Worm (Caenorhabditis elegans): ENCODE measurements around the gene pipp-4P.

pipp-4P gene

ce11 chrIII:2805084-2805483 is 14.0 kb upstream of the pipp-4P start, which contains the start of gene Y71H2AM.3 (continued):
- peak; percentile 70 for TF ChIP-seq mep-1 (tag; optimal IDR thresholded peaks at IDR 0.05)
- TF ChIP-seq swsn-7 (tag; optimal IDR thresholded peaks at IDR 0.05) = peak; percentile 41
- TF ChIP-seq lin-35 (GFP tag; optimal IDR thresholded peaks at IDR 0.05) = peak; percentile 95 to 96
- TF ChIP-seq nhr-76 (tag; optimal IDR thresholded peaks at IDR 0.05) = no peak
- TF ChIP-seq jun-1 (tag; optimal IDR thresholded peaks at IDR 0.05) = peak; percentile 11
- TF ChIP-seq dpl-1 (GFP tag; optimal IDR thresholded peaks at IDR 0.05) = peak; percentile 92 to 94 (median 93)
- TF ChIP-seq snpc-4 (tag; optimal IDR thresholded peaks at IDR 0.05) = peak; percentile 4
- TF ChIP-seq unc-130 (tag; optimal IDR thresholded peaks at IDR 0.05) = no peak

- TF ChIP-seq aly-2 (tag; optimal IDR thresholded peaks at IDR 0.05) = peak; percentile 23
- TF ChIP-seq nhr-71 (tag; optimal IDR thresholded peaks at IDR 0.05) = peak; percentile 7
- TF ChIP-seq efl-1 (optimal IDR thresholded peaks at IDR 0.05) = peak; percentile 5 to 6
- no peak for TF ChIP-seq efl-1 (GFP tag; optimal IDR thresholded peaks at IDR 0.05 in 1 of 2)
- no peak for TF ChIP-seq pqm-1 (tag; optimal IDR thresholded peaks at IDR 0.05)
Measured at ce11 chrIII:2811410-2811809, 7.7 kb upstream of the pipp-4P start.

- TF ChIP-seq fos-1 (tag; optimal IDR thresholded peaks at IDR 0.05) (no peak), mef-2 (tag; optimal IDR thresholded peaks at IDR 0.05) (no peak), nhr-19 (GFP tag; conservative IDR thresholded peaks at IDR 0.05) (peak; percentile 11; the same call in 1 of the 2 replicates), C16A3.4 (tag; optimal IDR thresholded peaks at IDR 0.05) (peak; percentile 47), sup-37 (GFP tag; optimal IDR thresholded peaks at IDR 0.05) (no peak), ceh-8 (GFP tag; optimal IDR thresholded peaks at IDR 0.05) (no peak), unc-30 (tag; optimal IDR thresholded peaks at IDR 0.05) (no peak), ceh-63 (GFP tag; optimal IDR thresholded peaks at IDR 0.05) (no peak), nhr-20 (tag; optimal IDR thresholded peaks at IDR 0.05) (no peak), nhr-77 (tag; optimal IDR thresholded peaks at IDR 0.05) (no peak), hlh-4 (tag; optimal IDR thresholded peaks at IDR 0.05) (no peak), mep-1 (tag; optimal IDR thresholded peaks at IDR 0.05) (peak; percentile 61), lir-3 (tag; optimal IDR thresholded peaks at IDR 0.05; ENCODE audit: poor library complexity) (no peak), nhr-84 (tag; optimal IDR thresholded peaks at IDR 0.05) (no peak), alr-1 (tag; optimal IDR thresholded peaks at IDR 0.05; ENCODE audit: borderline replicate concordance) (no peak), ztf-4 (tag; optimal IDR thresholded peaks at IDR 0.05) (no peak), vab-15 (tag; optimal IDR thresholded peaks at IDR 0.05) (no peak), lin-39 (tag; optimal IDR thresholded peaks at IDR 0.05) (no peak), zag-1 (tag; optimal IDR thresholded peaks at IDR 0.05) (no peak), efl-3 (GFP tag; optimal IDR thresholded peaks at IDR 0.05) (no peak), dpl-1 (GFP tag; optimal IDR thresholded peaks at IDR 0.05) (peak; percentile 62 to 74 (median 65)), Y116A8C.19 (tag; optimal IDR thresholded peaks at IDR 0.05; ENCODE audit: borderline replicate concordance) (no peak), ama-1 (optimal IDR thresholded peaks at IDR 0.05) (no peak), lsy-2 (tag; optimal IDR thresholded peaks at IDR 0.05) (peak; percentile 93 to 98), ces-1 (GFP tag; optimal IDR thresholded peaks at IDR 0.05) (no peak), aly-2 (tag; optimal IDR thresholded peaks at IDR 0.05) (no peak), F16B12.6 (tag; optimal IDR thresholded peaks at IDR 0.05) (peak; percentile 95), grh-1 (GFP tag; IDR thresholded peaks at IDR 0.05) (no peak), fkh-8 (tag; optimal IDR thresholded peaks at IDR 0.05) (peak; percentile 50), unc-86 (tag; optimal IDR thresholded peaks at IDR 0.05) (no peak), elt-3 (tag; optimal IDR thresholded peaks at IDR 0.05) (peak in 1 of 6 experiments; percentile 31), nhr-90 (tag; optimal IDR thresholded peaks at IDR 0.05; ENCODE audit: poor library complexity) (no peak), nhr-28 (tag; optimal IDR thresholded peaks at IDR 0.05) (no peak), egl-13 (tag; optimal IDR thresholded peaks at IDR 0.05) (no peak), ceh-88 (GFP tag; IDR thresholded peaks at IDR 0.05) (no peak), jun-1 (tag; optimal IDR thresholded peaks at IDR 0.05) (peak; percentile 47), aha-1 (tag; optimal IDR thresholded peaks at IDR 0.05) (no peak), unc-130 (tag; optimal IDR thresholded peaks at IDR 0.05) (peak; percentile 18), lin-13 (GFP tag; optimal IDR thresholded peaks at IDR 0.05) (peak; percentile 36), lin-35 (GFP tag; optimal IDR thresholded peaks at IDR 0.05) (peak; percentile 74 to 78), xbp-1 (tag; optimal IDR thresholded peaks at IDR 0.05) (peak; percentile 34), irx-1 (tag; optimal IDR thresholded peaks at IDR 0.05) (no peak)
Measured at ce11 chrIII:2814919-2815554, 4.0 kb upstream of the pipp-4P start, which contains the start of gene tufm-1. Gene tufm-1, minus strand, starts transcription at chrIII:2814969.

All from whole organism, L1 larva.